Fruit fly (Drosophila melanogaster) whole organism, pupa: ENCODE measurements around the gene tws.

Experiments
- CG10348 ChIP-seq: fragments of 200-800 bp; sonication (Bioruptor generic); IDR thresholded peaks from 2 replicates; pipeline ENCODE4 v1.3.6; 2022; ENCODE audit warnings: missing biosample characterization, missing genetic modification characterization
- CG12605 ChIP-seq: fragments of 200-800 bp; sonication (Bioruptor generic); IDR thresholded peaks from 2 replicates; pipeline ENCODE4 v1.3.6; 2022; ENCODE audit warnings: missing biosample characterization, missing genetic modification characterization
- CG13204 ChIP-seq: fragments of 200-800 bp; sonication (Bioruptor generic); optimal IDR thresholded peaks from 2 replicates; lab custom pipeline; 2018; ENCODE audit warnings: missing biosample characterization, mild to moderate bottlenecking, missing genetic modification characterization, moderate library complexity
- CG14655 ChIP-seq: fragments of 200-800 bp; sonication (Bioruptor generic); optimal IDR thresholded peaks from 3 replicates; lab custom pipeline; 2017; ENCODE audit warnings: mild to moderate bottlenecking, missing biosample characterization, missing genetic modification reagents, missing genetic modification characterization
- CG15710 ChIP-seq: fragments of 200-800 bp; sonication (Bioruptor generic); optimal IDR thresholded peaks from 2 replicates; lab custom pipeline; 2018; ENCODE audit warnings: missing biosample characterization, mild to moderate bottlenecking, missing genetic modification characterization, moderate library complexity
- CG17806 ChIP-seq: fragments of 200-800 bp; sonication (Bioruptor generic); optimal IDR thresholded peaks from 2 replicates; lab custom pipeline; 2018; ENCODE audit warnings: missing biosample characterization, mild to moderate bottlenecking, missing genetic modification characterization, moderate library complexity
- CG32121 ChIP-seq: fragments of 200-800 bp; sonication (Bioruptor generic); IDR thresholded peaks from 2 replicates; pipeline ENCODE4 v1.3.6; 2022; ENCODE audit warnings: missing biosample characterization, missing genetic modification characterization
- CG34367 ChIP-seq: fragments of 200-800 bp; sonication (Bioruptor generic); optimal IDR thresholded peaks from 2 replicates; lab custom pipeline; 2018; ENCODE audit warnings: missing biosample characterization, mild to moderate bottlenecking, missing genetic modification characterization
- CG4496 ChIP-seq: fragments of 200-800 bp; sonication (Bioruptor generic); IDR thresholded peaks from 3 replicates; pipeline ENCODE4 v1.3.6; 2022; ENCODE audit warnings: missing biosample characterization, missing genetic modification characterization
- CG8159 ChIP-seq: fragments of 200-800 bp; sonication (Bioruptor generic); optimal IDR thresholded peaks from 3 replicates; lab custom pipeline; 2018; ENCODE audit warnings: missing biosample characterization, mild to moderate bottlenecking, missing genetic modification characterization, moderate library complexity
- CG8301 ChIP-seq: fragments of 200-800 bp; sonication (Bioruptor generic); optimal IDR thresholded peaks from 2 replicates; lab custom pipeline; 2018; ENCODE audit warnings: missing biosample characterization, mild to moderate bottlenecking, missing genetic modification characterization
- CG9948 ChIP-seq: fragments of 200-800 bp; sonication (Bioruptor generic); optimal IDR thresholded peaks from 2 replicates; lab custom pipeline; 2018; ENCODE audit warnings: missing biosample characterization, mild to moderate bottlenecking, missing genetic modification characterization, moderate library complexity
- D1 ChIP-seq: fragments of 200-800 bp; sonication (Bioruptor generic); optimal IDR thresholded peaks from 2 replicates; lab custom pipeline; 2018; ENCODE audit warnings: missing biosample characterization, mild to moderate bottlenecking, missing genetic modification characterization, moderate library complexity
- EcR ChIP-seq: fragments of 200-800 bp; sonication (Bioruptor generic); optimal IDR thresholded peaks from 3 replicates; lab custom pipeline; 2019; ENCODE audit warnings: missing biosample characterization, missing genetic modification characterization, mild to moderate bottlenecking, moderate library complexity, missing genetic modification reagents
- Ets98B ChIP-seq: fragments of 200-800 bp; sonication (Bioruptor generic); IDR thresholded peaks from 2 replicates; pipeline ENCODE4 v1.3.6; 2022; ENCODE audit warnings: missing biosample characterization, missing genetic modification characterization
- Pif1A ChIP-seq: fragments of 200-800 bp; sonication (Bioruptor generic); optimal IDR thresholded peaks from 3 replicates; lab custom pipeline; 2016; ENCODE audit warnings: missing biosample characterization, missing genetic modification characterization
- Pif1B ChIP-seq: fragments of 200-800 bp; sonication (Bioruptor generic); optimal IDR thresholded peaks from 3 replicates; lab custom pipeline; 2016; ENCODE audit warnings: missing biosample characterization, missing genetic modification characterization
- Snoo ChIP-seq: fragments of 200-800 bp; sonication (Bioruptor generic); optimal IDR thresholded peaks from 3 replicates; lab custom pipeline; 2017; ENCODE audit warnings: missing biosample characterization, mild to moderate bottlenecking, missing genetic modification characterization, inconsistent platforms
- fd96Ca ChIP-seq: fragments of 200-800 bp; sonication (Bioruptor generic); IDR thresholded peaks from 3 replicates; pipeline ENCODE4 v1.3.6; 2022; ENCODE audit warnings: missing biosample characterization, missing genetic modification characterization
- gl ChIP-seq: fragments of 200-800 bp; sonication (Bioruptor generic); optimal IDR thresholded peaks from 2 replicates; lab custom pipeline; 2018; ENCODE audit warnings: missing biosample characterization, mild to moderate bottlenecking, missing genetic modification characterization
- rn ChIP-seq: fragments of 200-800 bp; sonication (Bioruptor generic); IDR thresholded peaks from 2 replicates; pipeline ENCODE4 v1.3.6; 2022; ENCODE audit warnings: missing biosample characterization, missing genetic modification characterization

Gene tws

dm6 chr3R:10130975-10131529 lies 8.5 kb downstream of the tws start:
- TF ChIP-seq CG8301 (no peak), fd96Ca (no peak), Snoo (no peak), CG10348 (GFP tag; lab: Robert Waterston, UW) (no peak), CG13204 (GFP tag; lab: Kevin White, UChicago) (no peak), CG34367 (tag; lab: Kevin White, UChicago) (no peak), gl (tag; lab: Kevin White, UChicago) (no peak), CG17806 (tag; lab: Kevin White, UChicago) (no peak), EcR (GFP tag; lab: Kevin White, UChicago) (no peak), CG14655 (GFP tag; lab: Kevin White, UChicago) (no peak), rn (no peak), CG4496 (GFP tag; lab: Robert Waterston, UW) (no peak), D1 (no peak), Ets98B (GFP tag; lab: Robert Waterston, UW) (no peak), CG12605 (GFP tag; lab: Robert Waterston, UW) (no peak), Pif1B (no peak), Pif1A (no peak), CG32121 (GFP tag; lab: Robert Waterston, UW) (no peak), CG15710 (tag; lab: Kevin White, UChicago) (no peak), CG9948 (no peak)

dm6 chr3R:10130091-10130490 lies 9.5 kb downstream of the tws start:
- peak; percentile 59 for TF ChIP-seq CG14655 (GFP tag; lab: Kevin White, UChicago)
- peak; percentile 90 for TF ChIP-seq CG32121 (GFP tag; lab: Robert Waterston, UW)
- TF ChIP-seq EcR (GFP tag; lab: Kevin White, UChicago): no peak
- peak; percentile 43 for TF ChIP-seq Pif1B
- peak; percentile 43 for TF ChIP-seq Snoo
- peak; percentile 40 for TF ChIP-seq CG15710 (tag; lab: Kevin White, UChicago)
- peak; percentile 24 for TF ChIP-seq CG34367 (tag; lab: Kevin White, UChicago)
- peak; percentile 58 for TF ChIP-seq CG17806 (tag; lab: Kevin White, UChicago)
- peak; percentile 68 for TF ChIP-seq rn
- peak; percentile 56 for TF ChIP-seq CG8159 (tag; lab: Kevin White, UChicago)
- no peak for TF ChIP-seq fd96Ca
- TF ChIP-seq CG13204 (GFP tag; lab: Kevin White, UChicago): no peak
- peak; percentile 45 for TF ChIP-seq CG9948
- TF ChIP-seq CG12605 (GFP tag; lab: Robert Waterston, UW): peak; percentile 70
- peak; percentile 87 for TF ChIP-seq Ets98B (GFP tag; lab: Robert Waterston, UW)
- TF ChIP-seq gl (tag; lab: Kevin White, UChicago): no peak
- peak; percentile 80; the same call in 2 of the 3 replicates for TF ChIP-seq CG4496 (GFP tag; lab: Robert Waterston, UW)
- peak; percentile 61 for TF ChIP-seq Pif1A
- TF ChIP-seq D1: no peak
- TF ChIP-seq CG8301: peak; percentile 64
- TF ChIP-seq CG10348 (GFP tag; lab: Robert Waterston, UW): peak; percentile 38; the same call in 1 of the 2 replicates

- TF ChIP-seq CG13204 (GFP tag; lab: Kevin White, UChicago) (no peak), gl (tag; lab: Kevin White, UChicago) (peak; percentile 11), CG8301 (no peak), CG34367 (tag; lab: Kevin White, UChicago) (no peak), CG12605 (GFP tag; lab: Robert Waterston, UW) (no peak), CG15710 (tag; lab: Kevin White, UChicago) (no peak), Ets98B (GFP tag; lab: Robert Waterston, UW) (peak; percentile 63; the same call in 1 of the 2 replicates), CG4496 (GFP tag; lab: Robert Waterston, UW) (0 out of 3 replicates have a peak, but pooled peaks have one; percentile 41), fd96Ca (peak; percentile 25; the same call in 1 of the 3 replicates), Pif1B (peak; percentile 50), CG32121 (GFP tag; lab: Robert Waterston, UW) (0 out of 2 replicates have a peak, but pooled peaks have one; percentile 13), CG10348 (GFP tag; lab: Robert Waterston, UW) (no peak), Snoo (no peak), rn (no peak), Pif1A (no peak), CG8159 (tag; lab: Kevin White, UChicago) (no peak), CG14655 (GFP tag; lab: Kevin White, UChicago) (no peak), CG17806 (tag; lab: Kevin White, UChicago) (no peak), CG9948 (no peak), EcR (GFP tag; lab: Kevin White, UChicago) (peak; percentile 41), D1 (no peak)
These were observed 14.1 kb downstream of the tws start, which contains the start of gene knk for dm6 chr3R:10125477-10125876. TSS of gene knk (minus strand) at chr3R:10125664.

DNA sequence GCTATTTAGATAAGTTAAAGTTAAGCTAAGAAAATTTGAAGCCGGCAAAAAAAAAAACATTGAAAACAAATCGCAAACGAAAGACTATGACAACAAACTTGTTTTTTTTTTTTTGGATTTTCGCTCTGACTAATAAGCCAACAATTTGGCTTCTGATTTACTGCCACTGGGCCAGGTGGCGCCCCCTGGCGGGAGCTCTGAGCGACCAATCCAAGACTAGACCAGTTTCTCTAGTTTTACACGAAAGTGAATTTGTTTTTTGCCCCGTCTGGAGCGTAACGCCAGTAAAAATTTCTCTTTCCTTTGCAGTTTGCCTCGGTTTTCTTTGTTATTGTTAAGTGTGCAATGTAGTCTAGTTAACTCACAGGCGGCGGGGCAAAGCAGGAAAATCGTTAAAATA lies 14.8 kb downstream of the tws start:
- no peak for TF ChIP-seq CG8159 (tag; lab: Kevin White, UChicago)
- TF ChIP-seq Ets98B (GFP tag; lab: Robert Waterston, UW): peak; percentile 42; the same call in 1 of the 2 replicates
- peak; percentile 41; the same call in 1 of the 3 replicates for TF ChIP-seq CG4496 (GFP tag; lab: Robert Waterston, UW)
- no peak for TF ChIP-seq CG9948
- no peak for TF ChIP-seq Pif1B
- 0 out of 3 replicates have a peak, but pooled peaks have one; percentile 29 for TF ChIP-seq fd96Ca
- no peak for TF ChIP-seq Snoo
- TF ChIP-seq CG14655 (GFP tag; lab: Kevin White, UChicago): peak; percentile 52
- TF ChIP-seq CG8301: peak; percentile 45

DNA sequence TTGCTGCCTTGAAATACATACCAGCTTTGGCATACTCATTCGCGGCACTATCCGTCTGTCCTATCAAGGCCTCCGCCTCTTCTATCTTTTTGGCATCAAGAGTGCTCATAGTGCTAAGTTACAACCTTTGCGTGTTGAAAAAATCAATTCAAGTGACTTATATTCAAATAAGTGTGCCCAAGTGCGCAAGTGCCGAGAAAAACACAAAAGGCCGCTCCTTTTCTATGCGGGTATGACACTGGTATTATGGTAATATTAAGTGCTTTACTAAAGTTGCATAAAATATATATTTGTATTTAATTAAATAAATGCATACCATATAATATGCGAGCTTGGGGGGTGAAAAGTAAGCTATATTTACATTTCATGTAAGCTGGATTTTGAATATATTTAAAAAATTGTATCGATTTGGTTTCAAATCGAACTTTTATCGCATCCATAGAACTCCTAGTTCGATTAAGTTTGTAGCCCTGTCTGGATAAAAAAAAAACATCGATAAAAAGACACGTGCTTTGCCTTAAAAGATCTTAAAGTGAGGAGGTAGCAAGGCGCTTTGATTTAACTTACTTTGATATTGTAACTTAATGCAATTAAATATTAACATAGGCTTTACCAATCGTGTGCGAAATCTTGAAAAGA lies 18.2 kb downstream of the tws start, which contains the start of the genes gammaSnap2 and ATPsynepsilonL:
Gene gammaSnap2 (minus strand): TSS at position 135 of the 639 bp plus-strand sequence.
Gene ATPsynepsilonL (plus strand): TSS at position 508 of the 639 bp plus-strand sequence.
- no peak for TF ChIP-seq CG9948
- peak; percentile 18 for TF ChIP-seq CG17806 (tag; lab: Kevin White, UChicago)
- no peak for TF ChIP-seq CG14655 (GFP tag; lab: Kevin White, UChicago)
- no peak for TF ChIP-seq CG8301
- TF ChIP-seq CG15710 (tag; lab: Kevin White, UChicago): no peak
